Worm (Caenorhabditis elegans) whole organism, L4/young adult: ENCODE data around the gene ttc-39B.

Source experiments
- W03F9.2 ChIP-seq: fragments of 150-350 bp; optimal IDR thresholded peaks from 2 replicates; lab custom pipeline; 2014; ENCODE audit warnings: missing biosample characterization, missing genetic modification characterization
- dao-5 ChIP-seq: sonication (generic microtip); optimal IDR thresholded peaks from 2 replicates; lab custom pipeline; 2016; ENCODE audit warnings: missing genotype, missing genetic modification characterization, moderate library complexity, missing compliant biosample characterization
- him-1 ChIP-seq: sonication (generic microtip); optimal IDR thresholded peaks from 2 replicates; lab custom pipeline; 2016; ENCODE audit warnings: missing genotype, missing genetic modification reagents, missing genetic modification characterization, missing compliant biosample characterization

Gene ttc-39B

ce11 chrII:6294261-6294660, 39.5 kb downstream of the ttc-39B start, which contains the start of gene mps-1:
TSS of gene mps-1 (minus strand) at chrII:6294361.
- TF ChIP-seq dao-5 (no peak), W03F9.2 (tag; lab: Kevin White, UChicago) (no peak), him-1 (tag; lab: Kevin White, UChicago) (no peak)

ce11 chrII:6292527-6292926, 41.3 kb downstream of the ttc-39B start, which contains the start of gene nyn-3:
TSS of gene nyn-3 (minus strand) at chrII:6292627.
- TF ChIP-seq him-1 (tag; lab: Kevin White, UChicago) (no peak), dao-5 (no peak), W03F9.2 (tag; lab: Kevin White, UChicago) (no peak)

- no peak for TF ChIP-seq him-1 (tag; lab: Kevin White, UChicago)
- no peak for TF ChIP-seq dao-5
- TF ChIP-seq W03F9.2 (tag; lab: Kevin White, UChicago), result no peak
These were observed 43.7 kb downstream of the ttc-39B start, which contains the start of gene upb-1 for ce11 chrII:6290047-6290582. TSS of gene upb-1 (minus strand) at chrII:6290097.

ce11 chrII:6288104-6288503, 45.7 kb downstream of the ttc-39B start:
- TF ChIP-seq dao-5, result no peak
- TF ChIP-seq W03F9.2 (tag; lab: Kevin White, UChicago), result no peak
- no peak for TF ChIP-seq him-1 (tag; lab: Kevin White, UChicago)

ce11 chrII:6286865-6287264, 46.9 kb downstream of the ttc-39B start, which contains the start of gene F13H8.6:
TSS of gene F13H8.6 (minus strand) at chrII:6286965.
- no peak for TF ChIP-seq dao-5
- TF ChIP-seq him-1 (tag; lab: Kevin White, UChicago), result no peak
- no peak for TF ChIP-seq W03F9.2 (tag; lab: Kevin White, UChicago)

ce11 chrII:6283074-6283473, 50.7 kb downstream of the ttc-39B start, which contains the start of gene F13H8.1:
TSS of gene F13H8.1 (plus strand) at chrII:6283384.
- TF ChIP-seq W03F9.2 (tag; lab: Kevin White, UChicago) (no peak), dao-5 (no peak), him-1 (tag; lab: Kevin White, UChicago) (no peak)

ce11 chrII:6281903-6282302, 51.9 kb downstream of the ttc-39B start:
- no peak for TF ChIP-seq W03F9.2 (tag; lab: Kevin White, UChicago)
- TF ChIP-seq him-1 (tag; lab: Kevin White, UChicago), result no peak
- TF ChIP-seq dao-5, result no peak
